Worm (Caenorhabditis elegans) whole organism, late embryonic: ENCODE results near the gene srlf-2.

Source experiments
- C08G9.2 ChIP-seq: sonication (generic microtip); optimal IDR thresholded peaks from 2 replicates; lab custom pipeline; 2016; ENCODE audit warnings: mild to moderate bottlenecking, missing genetic modification characterization, moderate library complexity, missing compliant biosample characterization
- ahr-1 ChIP-seq: sonication (generic microtip); optimal IDR thresholded peaks from 2 replicates; lab custom pipeline; 2016; ENCODE audit warnings: missing genetic modification characterization, missing compliant biosample characterization
- ama-1 ChIP-seq: fragments of 150-350 bp; optimal IDR thresholded peaks from 2 replicates; lab custom pipeline; 2014
- ceh-24 ChIP-seq: sonication (generic microtip); optimal IDR thresholded peaks from 2 replicates; lab custom pipeline; 2016; ENCODE audit warnings: mild to moderate bottlenecking, missing genetic modification characterization, missing compliant biosample characterization
- ceh-31 ChIP-seq: sonication (generic microtip); optimal IDR thresholded peaks from 2 replicates; lab custom pipeline; 2016; ENCODE audit warnings: missing genetic modification characterization, missing compliant biosample characterization
- ceh-6 ChIP-seq: fragments of 200-800 bp; sonication (Bioruptor generic); optimal IDR thresholded peaks from 2 replicates; lab custom pipeline; 2018; ENCODE audit warnings: mild to moderate bottlenecking, missing genetic modification characterization, missing compliant biosample characterization
- ceh-9 ChIP-seq: sonication (generic microtip); optimal IDR thresholded peaks from 2 replicates; lab custom pipeline; 2016; ENCODE audit warnings: mild to moderate bottlenecking, missing genetic modification characterization, inconsistent platforms, missing compliant biosample characterization
- dmd-4 ChIP-seq: sonication (generic microtip); optimal IDR thresholded peaks from 2 replicates; lab custom pipeline; 2016; ENCODE audit warnings: borderline replicate concordance, missing genetic modification characterization, missing compliant biosample characterization
- dve-1 ChIP-seq: sonication (generic microtip); optimal IDR thresholded peaks from 2 replicates; lab custom pipeline; 2017; ENCODE audit warnings: antibody characterized with exemption, mild to moderate bottlenecking, missing genetic modification characterization, missing compliant biosample characterization
- elt-2 ChIP-seq: sonication (generic microtip); optimal IDR thresholded peaks from 2 replicates; lab custom pipeline; 2016; ENCODE audit warnings: missing genetic modification reagents, missing genetic modification characterization, missing compliant biosample characterization
- fkh-10 ChIP-seq: fragments of 150-350 bp; optimal IDR thresholded peaks from 2 replicates; lab custom pipeline; 2014; ENCODE audit warnings: missing biosample characterization, missing genetic modification reagents, missing genetic modification characterization
- gmeb-2 ChIP-seq: sonication (generic microtip); optimal IDR thresholded peaks from 2 replicates; lab custom pipeline; 2016; ENCODE audit warnings: missing genetic modification characterization, inconsistent platforms, missing compliant biosample characterization
- hlh-13 ChIP-seq: fragments of 200-800 bp; sonication (Bioruptor generic); optimal IDR thresholded peaks from 2 replicates; lab custom pipeline; 2018; ENCODE audit warnings: mild to moderate bottlenecking, missing genetic modification characterization, missing compliant biosample characterization
- hlh-15 ChIP-seq: sonication (generic microtip); optimal IDR thresholded peaks from 2 replicates; lab custom pipeline; 2016; ENCODE audit warnings: missing genetic modification characterization, missing compliant biosample characterization
- hlh-30 ChIP-seq: sonication (generic microtip); optimal IDR thresholded peaks from 2 replicates; lab custom pipeline; 2017; ENCODE audit warnings: antibody characterized with exemption, missing genetic modification characterization, missing compliant biosample characterization; ENCODE audit not compliant: insufficient read depth
- hlh-6 ChIP-seq: sonication (generic microtip); optimal IDR thresholded peaks from 2 replicates; lab custom pipeline; 2016; ENCODE audit warnings: missing genotype, missing genetic modification characterization, missing compliant biosample characterization
- hlh-8 ChIP-seq: sonication (generic microtip); optimal IDR thresholded peaks from 2 replicates; lab custom pipeline; 2016; ENCODE audit warnings: missing genotype, missing genetic modification characterization, missing compliant biosample characterization
- lin-11 ChIP-seq: fragments of 200-800 bp; sonication (Bioruptor generic); optimal IDR thresholded peaks from 2 replicates; lab custom pipeline; 2018; ENCODE audit warnings: mild to moderate bottlenecking, missing genetic modification characterization, missing compliant biosample characterization
- madf-2 ChIP-seq: sonication (generic microtip); optimal IDR thresholded peaks from 2 replicates; lab custom pipeline; 2017; ENCODE audit warnings: missing genetic modification characterization, missing compliant biosample characterization
- nfya-1 ChIP-seq: sonication (generic microtip); optimal IDR thresholded peaks from 2 replicates; lab custom pipeline; 2017; ENCODE audit warnings: missing genetic modification characterization, mild to moderate bottlenecking, missing compliant biosample characterization, antibody characterized with exemption, moderate library complexity
- nhr-11 ChIP-seq: fragments of 150-350 bp; optimal IDR thresholded peaks from 2 replicates; lab custom pipeline; 2014; ENCODE audit warnings: missing biosample characterization, missing genetic modification characterization
- nhr-232 ChIP-seq: sonication (generic microtip); optimal IDR thresholded peaks from 2 replicates; lab custom pipeline; 2016; ENCODE audit warnings: missing genetic modification characterization, missing compliant biosample characterization
- pag-3 ChIP-seq: sonication (generic microtip); optimal IDR thresholded peaks from 2 replicates; lab custom pipeline; 2016; ENCODE audit warnings: missing compliant biosample characterization, missing genetic modification characterization, borderline replicate concordance
- pat-9 ChIP-seq: fragments of 200-800 bp; sonication (Bioruptor generic); optimal IDR thresholded peaks from 2 replicates; lab custom pipeline; 2018; ENCODE audit warnings: mild to moderate bottlenecking, missing genetic modification characterization, moderate library complexity, missing compliant biosample characterization
- pha-2 ChIP-seq: sonication (generic microtip); optimal IDR thresholded peaks from 2 replicates; lab custom pipeline; 2017; ENCODE audit warnings: mild to moderate bottlenecking, missing genetic modification characterization, missing compliant biosample characterization
- pha-4 ChIP-seq: fragments of 150-350 bp; optimal IDR thresholded peaks from 2 replicates; lab custom pipeline; 2018; ENCODE audit warnings: missing biosample characterization, missing genetic modification reagents, missing genetic modification characterization
- ref-2 ChIP-seq: sonication (generic microtip); optimal IDR thresholded peaks from 2 replicates; lab custom pipeline; 2016; ENCODE audit warnings: missing genetic modification characterization, missing compliant biosample characterization
- sdc-2 ChIP-seq: sonication (generic microtip); optimal IDR thresholded peaks from 2 replicates; lab custom pipeline; 2016; ENCODE audit warnings: missing genotype, missing genetic modification characterization, missing compliant biosample characterization
- sox-4 ChIP-seq: sonication (generic microtip); optimal IDR thresholded peaks from 2 replicates; lab custom pipeline; 2017; ENCODE audit warnings: mild to moderate bottlenecking, missing genetic modification characterization, inconsistent platforms, missing compliant biosample characterization
- syd-9 ChIP-seq: sonication (generic microtip); optimal IDR thresholded peaks from 2 replicates; lab custom pipeline; 2016; ENCODE audit warnings: mild to moderate bottlenecking, missing genetic modification characterization, moderate library complexity, missing compliant biosample characterization
- unc-42 ChIP-seq: sonication (generic microtip); optimal IDR thresholded peaks from 2 replicates; lab custom pipeline; 2016; ENCODE audit warnings: missing genotype, missing genetic modification characterization, missing compliant biosample characterization
- unc-55 ChIP-seq: sonication (generic microtip); optimal IDR thresholded peaks from 2 replicates; lab custom pipeline; 2017; ENCODE audit warnings: missing biosample characterization, missing genetic modification reagents, missing genetic modification characterization
- unc-86 ChIP-seq: sonication (generic microtip); optimal IDR thresholded peaks from 2 replicates; lab custom pipeline; 2016; ENCODE audit warnings: missing genetic modification characterization, missing compliant biosample characterization
- zip-5 ChIP-seq: sonication (generic microtip); optimal IDR thresholded peaks from 2 replicates; lab custom pipeline; 2016; ENCODE audit warnings: missing genetic modification characterization, missing compliant biosample characterization
- ztf-16 ChIP-seq: sonication (generic microtip); optimal IDR thresholded peaks from 2 replicates; lab custom pipeline; 2017; ENCODE audit warnings: missing genetic modification characterization, missing compliant biosample characterization

The srlf-2 gene

DNA sequence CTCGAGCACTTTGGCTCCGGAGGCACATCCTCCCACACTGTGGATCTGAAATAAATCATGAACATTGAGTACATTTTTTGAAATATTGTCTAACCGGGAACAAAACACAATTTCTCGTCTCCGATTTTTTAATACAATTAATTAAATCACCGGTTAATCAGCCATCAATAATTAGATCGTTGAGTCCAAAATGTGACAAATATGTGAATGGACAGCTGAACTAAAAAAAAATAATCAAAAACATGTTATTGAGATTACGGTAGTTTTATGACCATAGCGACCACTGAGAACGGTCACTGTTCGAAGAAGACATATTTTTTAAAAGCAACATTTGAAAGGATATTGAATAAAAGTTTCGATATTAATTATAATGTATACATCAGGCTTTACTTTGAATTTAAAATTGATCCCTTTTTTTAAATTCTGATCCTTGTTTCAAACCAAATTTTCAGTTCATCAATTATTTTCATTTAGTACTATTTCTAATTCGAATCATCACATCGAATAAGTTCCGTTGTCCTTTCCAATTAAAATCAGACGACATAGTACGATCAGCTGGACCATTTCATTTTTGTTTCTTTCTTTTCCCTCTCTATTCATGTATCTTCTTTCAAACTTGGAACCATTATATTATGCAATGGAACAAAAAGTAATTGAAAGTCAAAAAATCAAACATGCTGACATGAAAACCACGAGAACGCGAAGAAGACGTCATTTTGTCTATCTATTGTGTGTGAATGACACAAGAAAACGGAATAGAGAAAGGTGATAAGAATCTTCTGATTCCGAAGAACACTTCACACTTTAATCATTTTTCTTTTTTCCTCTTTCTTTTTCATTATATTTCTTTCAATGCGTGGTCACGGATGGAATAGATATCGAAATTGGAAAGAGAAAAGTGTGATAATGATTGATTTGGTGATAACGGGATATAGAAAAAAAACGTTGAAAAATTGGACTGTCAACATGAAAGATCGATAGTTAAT is 40.3 kb downstream of the srlf-2 start:
- TF ChIP-seq unc-86 (tag; lab: Kevin White, UChicago) (no peak), pat-9 (no peak), ceh-31 (tag; lab: Kevin White, UChicago) (no peak), elt-2 (tag; lab: Kevin White, UChicago) (peak; percentile 92), ceh-24 (no peak), madf-2 (no peak), zip-5 (tag; lab: Kevin White, UChicago) (no peak), unc-55 (GFP tag; lab: Kevin White, UChicago) (peak; percentile 25)

DNA sequence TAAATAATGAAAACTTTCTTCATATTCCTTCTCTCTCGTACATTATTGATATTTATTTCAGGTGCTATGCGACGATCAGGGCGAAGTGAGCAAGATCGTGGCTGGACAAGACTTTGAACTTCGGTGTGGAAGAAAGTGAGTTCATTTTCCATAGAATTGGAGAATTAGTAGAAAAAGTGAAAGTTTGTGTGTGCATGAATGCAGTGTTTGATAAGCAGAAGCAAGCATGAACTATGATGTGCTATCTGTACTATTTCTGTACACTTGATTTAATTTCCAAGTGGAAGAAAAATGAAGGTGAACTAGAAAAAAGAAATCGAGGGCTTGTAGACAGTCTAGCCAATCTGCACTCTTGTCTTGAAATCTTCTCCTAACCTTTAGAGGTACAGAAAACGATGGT is 42.0 kb downstream of the srlf-2 start:
- TF ChIP-seq sox-4 (tag; lab: Kevin White, UChicago) = no peak
- no peak for TF ChIP-seq sdc-2 (tag; lab: Kevin White, UChicago)
- TF ChIP-seq unc-42 = no peak
- no peak for TF ChIP-seq ztf-16 (tag; lab: Kevin White, UChicago)
- no peak for TF ChIP-seq C08G9.2 (tag; lab: Kevin White, UChicago)
- TF ChIP-seq pag-3 = no peak
- TF ChIP-seq lin-11 = no peak
- no peak for TF ChIP-seq hlh-8 (tag; lab: Kevin White, UChicago)
- no peak for TF ChIP-seq ama-1
- TF ChIP-seq dmd-4 (tag; lab: Kevin White, UChicago) = no peak
- no peak for TF ChIP-seq hlh-30 (tag; lab: Kevin White, UChicago)
- TF ChIP-seq pha-2 (tag; lab: Kevin White, UChicago) = no peak

DNA sequence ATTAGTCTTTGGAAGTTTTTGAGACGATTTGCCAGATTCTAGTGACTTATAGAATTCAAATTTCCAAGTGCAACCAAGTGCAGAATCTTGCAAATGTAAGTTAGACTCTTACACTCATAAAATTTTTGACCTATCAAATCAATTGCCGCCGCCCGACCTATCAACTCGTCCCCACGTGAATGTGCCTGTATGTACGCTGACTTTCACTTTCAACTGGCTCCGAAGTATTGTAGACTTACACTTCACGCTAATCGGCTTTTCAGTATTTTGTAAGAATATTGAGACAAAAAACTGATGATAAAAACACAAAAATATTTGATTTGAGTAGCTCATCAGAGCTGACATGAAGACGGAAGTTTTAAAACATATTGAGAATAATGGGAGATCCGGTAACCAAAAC is 42.8 kb downstream of the srlf-2 start:
- TF ChIP-seq sox-4 (tag; lab: Kevin White, UChicago) (no peak), hlh-13 (no peak), ahr-1 (tag; lab: Kevin White, UChicago) (no peak), nhr-11 (tag; lab: Kevin White, UChicago) (no peak), pha-4 (no peak), zip-5 (tag; lab: Kevin White, UChicago) (no peak), pag-3 (no peak), ceh-9 (tag; lab: Kevin White, UChicago) (no peak), unc-42 (no peak), unc-55 (GFP tag; lab: Kevin White, UChicago) (no peak), nfya-1 (no peak), nhr-232 (no peak), dve-1 (tag; lab: Kevin White, UChicago) (no peak), hlh-15 (no peak), ceh-6 (GFP tag; lab: Kevin White, UChicago) (no peak), gmeb-2 (tag; lab: Kevin White, UChicago) (no peak), sdc-2 (tag; lab: Kevin White, UChicago) (no peak), fkh-10 (GFP tag; lab: Kevin White, UChicago) (no peak)

DNA sequence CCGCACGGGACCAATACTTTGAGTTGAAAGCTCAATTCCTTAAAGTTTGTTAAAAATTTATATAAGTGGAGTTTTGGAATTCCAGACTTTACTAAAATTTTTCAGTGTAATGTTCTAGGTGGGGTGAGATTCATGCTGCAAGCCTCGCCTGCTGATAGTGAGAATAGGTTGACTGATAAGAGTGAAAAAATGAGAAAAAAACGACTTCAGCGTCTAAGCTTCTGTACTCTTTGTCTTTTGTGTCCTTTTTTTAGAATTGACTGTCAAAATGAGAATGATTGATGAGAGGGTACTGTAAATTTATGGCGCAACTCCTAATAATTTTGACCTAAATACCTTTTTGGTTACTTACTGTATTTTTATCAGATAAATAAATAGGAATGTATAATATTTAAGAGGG is 44.2 kb downstream of the srlf-2 start:
- TF ChIP-seq elt-2 (tag; lab: Kevin White, UChicago) (peak; percentile 45), hlh-15 (no peak), hlh-6 (tag; lab: Kevin White, UChicago) (no peak)

DNA sequence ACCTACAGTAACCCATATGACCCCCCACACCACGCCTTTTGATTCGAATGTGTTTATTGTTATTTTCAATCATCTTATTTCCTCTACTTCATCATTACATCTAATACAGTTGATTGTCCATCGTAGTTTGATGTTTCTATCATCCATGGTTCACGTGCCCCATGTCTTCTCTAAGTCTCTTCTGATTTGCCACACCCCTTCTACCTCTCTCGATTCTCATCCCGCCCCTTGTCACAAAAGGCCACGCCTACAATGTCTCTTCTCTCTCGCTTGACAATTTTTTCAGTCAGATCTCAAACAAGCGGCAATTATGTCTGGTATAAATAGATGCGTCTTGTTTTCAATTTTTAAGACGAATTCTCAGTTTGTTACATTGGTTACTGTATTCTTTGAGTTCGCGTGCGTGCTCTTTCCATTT is 45.0 kb downstream of the srlf-2 start:
- TF ChIP-seq ref-2 (tag; lab: Kevin White, UChicago) (no peak), syd-9 (no peak), unc-55 (GFP tag; lab: Kevin White, UChicago) (peak; percentile 81)
